Fruit fly (Drosophila melanogaster) whole organism, prepupa: ENCODE measurements around the gene CG12680.

Source experiments
- Blimp-1 ChIP-seq: fragments of 200-800 bp; sonication (Bioruptor generic); optimal IDR thresholded peaks from 3 replicates; lab custom pipeline; 2017; ENCODE audit warnings: missing biosample characterization, missing genetic modification characterization, mild to moderate bottlenecking, moderate library complexity, missing genetic modification reagents
- CG10669 ChIP-seq: fragments of 200-800 bp; sonication (Bioruptor generic); optimal IDR thresholded peaks from 3 replicates; lab custom pipeline; 2018; ENCODE audit warnings: missing biosample characterization, mild to moderate bottlenecking, missing genetic modification characterization, moderate library complexity
- CG11294 ChIP-seq: fragments of 200-800 bp; sonication (Bioruptor generic); IDR thresholded peaks from 2 replicates; pipeline ENCODE4 v1.3.6; 2022; ENCODE audit warnings: missing biosample characterization, missing genetic modification characterization
- CG11762 ChIP-seq: fragments of 200-800 bp; sonication (Bioruptor generic); optimal IDR thresholded peaks from 3 replicates; lab custom pipeline; 2016; ENCODE audit warnings: missing biosample characterization, missing genetic modification characterization; ENCODE audit not compliant: insufficient read depth
- CG11902 ChIP-seq: fragments of 200-800 bp; sonication (Bioruptor generic); optimal IDR thresholded peaks from 3 replicates; lab custom pipeline; 2016; ENCODE audit warnings: missing biosample characterization, missing genetic modification characterization
- CG15336 ChIP-seq: fragments of 200-800 bp; sonication (Bioruptor generic); IDR thresholded peaks from 2 replicates; pipeline ENCODE4 v1.3.6; 2022; ENCODE audit warnings: missing biosample characterization, missing genetic modification characterization
- CG1621 ChIP-seq: fragments of 200-800 bp; sonication (Bioruptor generic); optimal IDR thresholded peaks from 3 replicates; lab custom pipeline; 2018; ENCODE audit warnings: missing biosample characterization, mild to moderate bottlenecking, missing genetic modification characterization
- CG16779 ChIP-seq: fragments of 200-800 bp; sonication (Bioruptor generic); optimal IDR thresholded peaks from 3 replicates; lab custom pipeline; 2017; ENCODE audit warnings: missing biosample characterization, mild to moderate bottlenecking, missing genetic modification characterization
- CG3032 ChIP-seq: fragments of 200-800 bp; optimal IDR thresholded peaks from 2 replicates; lab custom pipeline; 2019; ENCODE audit warnings: missing biosample characterization, mild to moderate bottlenecking, missing genetic modification characterization, moderate library complexity
- CG32006 ChIP-seq: fragments of 200-800 bp; sonication (Bioruptor generic); optimal IDR thresholded peaks from 3 replicates; lab custom pipeline; 2017; ENCODE audit warnings: missing biosample characterization, mild to moderate bottlenecking, missing genetic modification characterization
- CG34406 ChIP-seq: fragments of 200-800 bp; sonication (Bioruptor generic); optimal IDR thresholded peaks from 3 replicates; lab custom pipeline; 2016; ENCODE audit warnings: missing biosample characterization, missing genetic modification characterization
- CG3919 ChIP-seq: fragments of 200-800 bp; sonication (Bioruptor generic); optimal IDR thresholded peaks from 3 replicates; lab custom pipeline; 2016; ENCODE audit warnings: missing biosample characterization, missing genetic modification characterization
- CG4318 ChIP-seq: fragments of 200-800 bp; sonication (Bioruptor generic); optimal IDR thresholded peaks from 3 replicates; lab custom pipeline; 2017; ENCODE audit warnings: missing biosample characterization, mild to moderate bottlenecking, missing genetic modification characterization
- CG6163 ChIP-seq: fragments of 200-800 bp; sonication (Bioruptor generic); IDR thresholded peaks from 3 replicates; pipeline ENCODE4 v1.3.6; 2022; ENCODE audit warnings: missing biosample characterization, missing genetic modification characterization
- CG6276 ChIP-seq: fragments of 200-800 bp; sonication (Bioruptor generic); optimal IDR thresholded peaks from 2 replicates; lab custom pipeline; 2017; ENCODE audit warnings: missing biosample characterization, mild to moderate bottlenecking, missing genetic modification characterization
- CG6792 ChIP-seq: fragments of 200-800 bp; sonication (Bioruptor generic); optimal IDR thresholded peaks from 3 replicates; lab custom pipeline; 2016; ENCODE audit warnings: missing biosample characterization, missing genetic modification characterization
- CG6808 ChIP-seq: fragments of 200-800 bp; sonication (Bioruptor generic); optimal IDR thresholded peaks from 3 replicates; lab custom pipeline; 2017; ENCODE audit warnings: missing biosample characterization, missing genetic modification characterization, mild to moderate bottlenecking, moderate library complexity, missing genetic modification reagents
- CG6854 ChIP-seq: fragments of 200-800 bp; sonication (Bioruptor generic); optimal IDR thresholded peaks from 2 replicates; lab custom pipeline; 2017; ENCODE audit warnings: missing biosample characterization, mild to moderate bottlenecking, missing genetic modification characterization
- CG8119 ChIP-seq: fragments of 200-800 bp; sonication (Bioruptor generic); IDR thresholded peaks from 3 replicates; pipeline ENCODE4 v1.3.6; 2022; ENCODE audit warnings: missing biosample characterization, missing genetic modification characterization
- CG8632 ChIP-seq: fragments of 200-800 bp; sonication (Bioruptor generic); optimal IDR thresholded peaks from 3 replicates; lab custom pipeline; 2016; ENCODE audit warnings: missing biosample characterization, missing genetic modification characterization
- CG9139 ChIP-seq: fragments of 200-800 bp; sonication (Bioruptor generic); optimal IDR thresholded peaks from 3 replicates; lab custom pipeline; 2017; ENCODE audit warnings: missing biosample characterization, mild to moderate bottlenecking, missing genetic modification characterization
- Eip78C ChIP-seq: fragments of 200-800 bp; sonication (Bioruptor generic); peaks from one replicate; lab custom pipeline; 2016; ENCODE audit warnings: missing biosample characterization, missing genetic modification characterization
- Eip93F ChIP-seq: fragments of 200-800 bp; sonication (Bioruptor generic); optimal IDR thresholded peaks from 2 replicates; lab custom pipeline; 2016; ENCODE audit warnings: missing biosample characterization, mild to moderate bottlenecking, missing genetic modification characterization
- Ets96B ChIP-seq: fragments of 200-800 bp; optimal IDR thresholded peaks from 2 replicates; lab custom pipeline; 2019; ENCODE audit warnings: missing biosample characterization, mild to moderate bottlenecking, missing genetic modification characterization, moderate library complexity
- Hr38 ChIP-seq: sonication (Bioruptor generic); optimal IDR thresholded peaks from 2 replicates; lab custom pipeline; 2016; ENCODE audit warnings: missing biosample characterization, missing genetic modification characterization
- Hr39 ChIP-seq: fragments of 200-800 bp; sonication (Bioruptor generic); optimal IDR thresholded peaks from 2 replicates; lab custom pipeline; 2016; ENCODE audit warnings: missing biosample characterization, missing genetic modification characterization
- Hr4 ChIP-seq: fragments of 200-800 bp; sonication (Bioruptor generic); optimal IDR thresholded peaks from 3 replicates; lab custom pipeline; 2016; ENCODE audit warnings: missing biosample characterization, missing genetic modification characterization
- Lpt ChIP-seq: fragments of 200-800 bp; sonication (Bioruptor generic); optimal IDR thresholded peaks from 3 replicates; lab custom pipeline; 2016; ENCODE audit warnings: missing biosample characterization, missing genetic modification characterization
- Met ChIP-seq: fragments of 200-800 bp; sonication (Bioruptor generic); optimal IDR thresholded peaks from 3 replicates; lab custom pipeline; 2016; ENCODE audit warnings: missing biosample characterization, missing genetic modification characterization
- OdsH ChIP-seq: fragments of 200-800 bp; sonication (Bioruptor generic); optimal IDR thresholded peaks from 3 replicates; lab custom pipeline; 2016; ENCODE audit warnings: missing biosample characterization, missing genetic modification characterization
- Smox ChIP-seq: fragments of 200-800 bp; sonication (Bioruptor generic); optimal IDR thresholded peaks from 3 replicates; lab custom pipeline; 2016; ENCODE audit warnings: missing biosample characterization, missing genetic modification characterization
- Sox102F ChIP-seq: fragments of 200-800 bp; sonication (Bioruptor generic); optimal IDR thresholded peaks from 2 replicates; lab custom pipeline; 2016; ENCODE audit warnings: missing biosample characterization, mild to moderate bottlenecking, missing genetic modification characterization
- Sox14 ChIP-seq: fragments of 200-800 bp; sonication (Bioruptor generic); optimal IDR thresholded peaks from 3 replicates; lab custom pipeline; 2016; ENCODE audit warnings: missing biosample characterization, missing genetic modification characterization
- Sox15 ChIP-seq: fragments of 200-800 bp; sonication (Bioruptor generic); optimal IDR thresholded peaks from 3 replicates; lab custom pipeline; 2016; ENCODE audit warnings: missing biosample characterization, missing genetic modification characterization
- acj6 ChIP-seq: fragments of 200-800 bp; sonication (Bioruptor generic); optimal IDR thresholded peaks from 3 replicates; lab custom pipeline; 2016; ENCODE audit warnings: missing biosample characterization, missing genetic modification characterization
- dac ChIP-seq: fragments of 200-800 bp; sonication (Bioruptor generic); optimal IDR thresholded peaks from 2 replicates; lab custom pipeline; 2017; ENCODE audit warnings: missing biosample characterization, mild to moderate bottlenecking, missing genetic modification characterization
- dsx ChIP-seq: fragments of 200-800 bp; optimal IDR thresholded peaks from 3 replicates; lab custom pipeline; 2019; ENCODE audit warnings: missing biosample characterization, mild to moderate bottlenecking, missing genetic modification characterization, moderate library complexity; ENCODE audit not compliant: poor library complexity, severe bottlenecking
- eg ChIP-seq: fragments of 200-800 bp; sonication (Bioruptor generic); IDR thresholded peaks from 3 replicates; pipeline ENCODE4 v1.3.6; 2022; ENCODE audit warnings: missing biosample characterization, missing genetic modification characterization
- esn ChIP-seq: fragments of 200-800 bp; sonication (Bioruptor generic); optimal IDR thresholded peaks from 2 replicates; lab custom pipeline; 2016; ENCODE audit warnings: missing biosample characterization, mild to moderate bottlenecking, missing genetic modification characterization, moderate library complexity
- fd59A ChIP-seq: fragments of 200-800 bp; sonication (Bioruptor generic); optimal IDR thresholded peaks from 2 replicates; lab custom pipeline; 2017; ENCODE audit warnings: missing biosample characterization, mild to moderate bottlenecking, missing genetic modification characterization, missing genetic modification reagents
- fkh ChIP-seq: fragments of 200-800 bp; sonication (Bioruptor generic); optimal IDR thresholded peaks from 3 replicates; lab custom pipeline; 2017; ENCODE audit warnings: missing biosample characterization, mild to moderate bottlenecking, missing genetic modification characterization, moderate library complexity
- lz ChIP-seq: fragments of 200-800 bp; sonication (Bioruptor generic); optimal IDR thresholded peaks from 3 replicates; lab custom pipeline; 2016; ENCODE audit warnings: missing biosample characterization, missing genetic modification characterization
- pdm3 ChIP-seq: fragments of 200-800 bp; sonication (Bioruptor generic); optimal IDR thresholded peaks from 3 replicates; lab custom pipeline; 2016; ENCODE audit warnings: missing biosample characterization, missing genetic modification characterization
- salr ChIP-seq, 2 experiments: fragments of 200-800 bp; sonication (Bioruptor generic); optimal IDR thresholded peaks; 3 replicates each; lab custom pipeline; 2016 to 2018; ENCODE audit warnings: missing biosample characterization in 2 of 2, missing genetic modification characterization in 2 of 2, mild to moderate bottlenecking in 1 of 2
- spab ChIP-seq: fragments of 200-800 bp; sonication (Bioruptor generic); optimal IDR thresholded peaks from 2 replicates; lab custom pipeline; 2017; ENCODE audit warnings: missing biosample characterization, mild to moderate bottlenecking, missing genetic modification characterization, missing genetic modification reagents
- topi ChIP-seq: fragments of 200-800 bp; sonication (Bioruptor generic); optimal IDR thresholded peaks from 3 replicates; lab custom pipeline; 2016; ENCODE audit warnings: missing biosample characterization, missing genetic modification characterization
- vri ChIP-seq: fragments of 200-800 bp; sonication (Bioruptor generic); optimal IDR thresholded peaks from 3 replicates; lab custom pipeline; 2016; ENCODE audit warnings: missing biosample characterization, mild to moderate bottlenecking, missing genetic modification characterization

The CG12680 gene

DNA sequence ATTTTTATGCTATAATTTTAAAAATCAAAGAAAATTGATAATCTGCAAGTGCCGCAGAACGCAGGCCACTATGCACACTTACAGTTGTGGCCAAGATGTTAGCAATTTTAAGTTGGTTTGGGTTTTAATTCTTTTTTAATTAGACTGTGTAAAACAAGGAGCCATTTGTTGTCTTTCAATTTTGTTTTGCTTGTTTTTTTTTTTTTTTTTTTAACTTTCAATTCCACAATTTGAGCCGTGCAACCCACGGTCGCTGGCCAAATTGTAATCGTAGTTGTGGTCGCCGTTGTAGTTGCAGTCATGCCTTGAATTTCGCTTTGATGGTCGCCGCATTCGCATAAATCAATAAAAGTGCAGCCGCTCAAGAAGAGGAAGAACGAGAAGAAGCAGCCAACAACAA lies 11.9 kb upstream of the CG12680 start (continued):
- TF ChIP-seq OdsH (GFP tag; lab: Kevin White, UChicago), result no peak
- no peak for TF ChIP-seq CG4318
- no peak for TF ChIP-seq Lpt (GFP tag; lab: Kevin White, UChicago)
- no peak for TF ChIP-seq Blimp-1 (GFP tag; lab: Kevin White, UChicago)
- no peak for TF ChIP-seq Sox15 (GFP tag; lab: Kevin White, UChicago)
- TF ChIP-seq CG3032 (tag; lab: Kevin White, UChicago), result no peak
- peak; percentile 5 for TF ChIP-seq Hr4
- TF ChIP-seq CG11902 (GFP tag; lab: Kevin White, UChicago), result no peak
- no peak for TF ChIP-seq CG1621 (tag; lab: Kevin White, UChicago)
- TF ChIP-seq CG10669 (GFP tag; lab: Kevin White, UChicago), result no peak
- TF ChIP-seq CG6854 (GFP tag; lab: Kevin White, UChicago), result no peak
- peak; percentile 19 for TF ChIP-seq pdm3 (GFP tag; lab: Kevin White, UChicago)
- TF ChIP-seq spab (GFP tag; lab: Kevin White, UChicago), result no peak
- no peak for TF ChIP-seq CG3919 (GFP tag; lab: Kevin White, UChicago)
- TF ChIP-seq CG8632 (GFP tag; lab: Kevin White, UChicago), result no peak
- no peak for TF ChIP-seq CG11762 (GFP tag; lab: Kevin White, UChicago)
- no peak for TF ChIP-seq Hr38
- TF ChIP-seq CG8119 (GFP tag; lab: Robert Waterston, UW), result 0 out of 3 replicates have a peak, but pooled peaks have one; percentile 35
- TF ChIP-seq CG6276, result no peak
- peak; percentile 47; the same call in 1 of the 2 replicates for TF ChIP-seq CG15336 (GFP tag; lab: Robert Waterston, UW)
- peak; percentile 57 for TF ChIP-seq Eip78C (GFP tag; lab: Kevin White, UChicago)
- peak; percentile 53; the same call in 2 of the 3 replicates for TF ChIP-seq eg (GFP tag; lab: Robert Waterston, UW)
- TF ChIP-seq, all 60 proteins: peak for 7

dm6 chrX:4999024-4999423 lies 1.8 kb downstream of the CG12680 start:
- no peak for TF ChIP-seq CG34406 (GFP tag; lab: Kevin White, UChicago)
- no peak for TF ChIP-seq Sox15 (GFP tag; lab: Kevin White, UChicago)
- no peak for TF ChIP-seq CG11294 (GFP tag; lab: Robert Waterston, UW)
- TF ChIP-seq topi (GFP tag; lab: Kevin White, UChicago), result peak; percentile 20
- peak; percentile 54 for TF ChIP-seq pdm3 (GFP tag; lab: Kevin White, UChicago)
- no peak for TF ChIP-seq CG8632 (GFP tag; lab: Kevin White, UChicago)
- peak; percentile 2 for TF ChIP-seq CG6792 (GFP tag; lab: Kevin White, UChicago)
- TF ChIP-seq Hr4, result peak; percentile 60
- peak; percentile 77 for TF ChIP-seq CG6163
- no peak for TF ChIP-seq CG6808 (GFP tag; lab: Kevin White, UChicago)
- no peak for TF ChIP-seq fkh (GFP tag; lab: Kevin White, UChicago)
- peak; percentile 6 to 10 for TF ChIP-seq salr (GFP tag; optimal IDR thresholded peaks at IDR 0.05; lab: Kevin White, UChicago)
- peak; percentile 62 for TF ChIP-seq CG6276
- TF ChIP-seq Hr38, result no peak
- TF ChIP-seq Smox (GFP tag; lab: Kevin White, UChicago), result no peak
- TF ChIP-seq vri (GFP tag; lab: Kevin White, UChicago), result no peak
- peak; percentile 50 for TF ChIP-seq CG3919 (GFP tag; lab: Kevin White, UChicago)
- peak; percentile 38 for TF ChIP-seq Hr39 (GFP tag; lab: Kevin White, UChicago)
- TF ChIP-seq Met (GFP tag; lab: Kevin White, UChicago), result peak; percentile 36
- TF ChIP-seq Sox102F (GFP tag; lab: Kevin White, UChicago), result no peak
- peak; percentile 3 for TF ChIP-seq lz (GFP tag; lab: Kevin White, UChicago)
- no peak for TF ChIP-seq CG11762 (GFP tag; lab: Kevin White, UChicago)
- TF ChIP-seq CG6854 (GFP tag; lab: Kevin White, UChicago), result no peak
- TF ChIP-seq CG4318, result peak; percentile 45
- TF ChIP-seq CG11902 (GFP tag; lab: Kevin White, UChicago), result no peak
- no peak for TF ChIP-seq CG3032 (tag; lab: Kevin White, UChicago)
- TF ChIP-seq CG32006 (GFP tag; lab: Kevin White, UChicago), result peak; percentile 77
- no peak for TF ChIP-seq CG16779 (tag; lab: Kevin White, UChicago)
- TF ChIP-seq fd59A (GFP tag; lab: Kevin White, UChicago), result peak; percentile 11
- peak; percentile 15 for TF ChIP-seq esn (GFP tag; lab: Kevin White, UChicago)
- peak; percentile 72 for TF ChIP-seq Eip78C (GFP tag; lab: Kevin White, UChicago)
- no peak for TF ChIP-seq Blimp-1 (GFP tag; lab: Kevin White, UChicago)
- peak; percentile 19 for TF ChIP-seq CG1621 (tag; lab: Kevin White, UChicago)
- peak; percentile 52 for TF ChIP-seq dac
- TF ChIP-seq Sox14 (GFP tag; lab: Kevin White, UChicago), result peak; percentile 44
- peak; percentile 6 for TF ChIP-seq Ets96B (tag; lab: Kevin White, UChicago)
- TF ChIP-seq Eip93F (GFP tag; lab: Kevin White, UChicago), result no peak
- peak; percentile 31 for TF ChIP-seq acj6 (GFP tag; lab: Kevin White, UChicago)
- no peak for TF ChIP-seq CG9139 (GFP tag; lab: Kevin White, UChicago)
- TF ChIP-seq dsx (GFP tag; lab: Kevin White, UChicago), result no peak
